Worm (Caenorhabditis elegans) whole organism, L4 larva: Measurements from ENCODE around the gene far-4.
A peak's percentile ranks its signal among the peaks of the same experiment; 100 is the strongest.

ENCODE experiments used
- F37D6.2 ChIP-seq: sonication (generic microtip); optimal IDR thresholded peaks from 2 replicates; lab custom pipeline; 2016; ENCODE audit warnings: mild to moderate bottlenecking, missing genetic modification characterization, missing compliant biosample characterization
- F49E8.2 ChIP-seq: sonication (generic microtip); optimal IDR thresholded peaks from 2 replicates; lab custom pipeline; 2016; ENCODE audit warnings: missing compliant biosample characterization, mild to moderate bottlenecking, missing genetic modification characterization, borderline replicate concordance
- R02D3.7 ChIP-seq: fragments of 150-350 bp; sonication (generic microtip); optimal IDR thresholded peaks from 3 replicates; lab custom pipeline; 2014; ENCODE audit warnings: missing biosample characterization, missing genetic modification characterization
- T20F7.1 ChIP-seq: fragments of 200-800 bp; sonication (Bioruptor generic); optimal IDR thresholded peaks from 2 replicates; lab custom pipeline; 2018; ENCODE audit warnings: mild to moderate bottlenecking, missing genetic modification characterization, missing compliant biosample characterization
- Y48G9A.11 ChIP-seq: fragments of 200-800 bp; sonication (Bioruptor generic); IDR thresholded peaks from 2 replicates; pipeline ENCODE4 v1.3.6; 2022; ENCODE audit warnings: missing genetic modification reagents, missing genetic modification characterization, missing compliant biosample characterization
- Y5F2A.4 ChIP-seq: fragments of 200-800 bp; sonication (Bioruptor generic); optimal IDR thresholded peaks from 2 replicates; lab custom pipeline; 2018; ENCODE audit warnings: mild to moderate bottlenecking, missing genetic modification characterization, missing compliant biosample characterization
- ZK546.5 ChIP-seq, 2 experiments: sonication (generic microtip); optimal IDR thresholded peaks; 2 replicates each; lab custom pipeline; 2017; ENCODE audit warnings: missing biosample characterization in 2 of 2, missing genetic modification characterization in 2 of 2
- attf-4 ChIP-seq: sonication (generic microtip); optimal IDR thresholded peaks from 3 replicates; lab custom pipeline; 2017; ENCODE audit warnings: missing biosample characterization, missing genetic modification characterization
- ceh-82 ChIP-seq: sonication (generic microtip); optimal IDR thresholded peaks from 2 replicates; lab custom pipeline; 2017; ENCODE audit warnings: missing biosample characterization, missing genetic modification characterization
- cey-2 ChIP-seq: sonication (generic microtip); optimal IDR thresholded peaks from 3 replicates; lab custom pipeline; 2017; ENCODE audit warnings: missing genetic modification characterization, mild to moderate bottlenecking, missing compliant biosample characterization, antibody characterized with exemption, borderline replicate concordance; ENCODE audit not compliant: insufficient read depth
- ctbp-1 ChIP-seq: fragments of 200-800 bp; sonication (Bioruptor generic); IDR thresholded peaks from 2 replicates; pipeline ENCODE4 v1.3.6; 2022; ENCODE audit warnings: missing genetic modification reagents, missing genetic modification characterization, missing compliant biosample characterization
- daf-16 ChIP-seq, 3 experiments: sonication (generic microtip); optimal IDR thresholded peaks; 2 replicates each; lab custom pipeline; 2016 to 2017; ENCODE audit warnings: missing genetic modification characterization in 3 of 3, missing genetic modification reagents in 3 of 3, mild to moderate bottlenecking in 2 of 3, missing compliant biosample characterization in 2 of 3, missing biosample characterization in 1 of 3, moderate library complexity in 1 of 3
- dmd-8 ChIP-seq: fragments of 200-800 bp; sonication (Bioruptor generic); IDR thresholded peaks from 2 replicates; pipeline ENCODE4 v1.3.6; 2022; ENCODE audit warnings: missing genetic modification characterization, missing compliant biosample characterization
- dmd-9 ChIP-seq: fragments of 200-800 bp; sonication (Bioruptor generic); IDR thresholded peaks from 2 replicates; pipeline ENCODE4 v1.3.6; 2022; ENCODE audit warnings: missing genetic modification reagents, missing genetic modification characterization, missing compliant biosample characterization
- duxl-1 ChIP-seq: sonication (generic microtip); optimal IDR thresholded peaks from 2 replicates; lab custom pipeline; 2016; ENCODE audit warnings: mild to moderate bottlenecking, missing genetic modification characterization, moderate library complexity, missing compliant biosample characterization; ENCODE audit not compliant: poor library complexity
- fkh-10 ChIP-seq: fragments of 150-350 bp; optimal IDR thresholded peaks from 2 replicates; lab custom pipeline; 2014; ENCODE audit warnings: missing biosample characterization, missing genetic modification reagents, missing genetic modification characterization
- fos-1 ChIP-seq: fragments of 150-350 bp; optimal IDR thresholded peaks from 2 replicates; lab custom pipeline; 2014; ENCODE audit warnings: missing biosample characterization, missing genetic modification characterization
- hif-1 ChIP-seq, 2 experiments: sonication (generic microtip); optimal IDR thresholded peaks; 2 replicates each; lab custom pipeline; 2016 to 2017; ENCODE audit warnings: missing compliant biosample characterization in 2 of 2, missing genetic modification characterization in 2 of 2, missing genetic modification reagents in 2 of 2, missing genotype in 2 of 2, mild to moderate bottlenecking in 1 of 2
- hlh-30 ChIP-seq: sonication (generic microtip); optimal IDR thresholded peaks from 2 replicates; lab custom pipeline; 2017; ENCODE audit warnings: antibody characterized with exemption, mild to moderate bottlenecking, missing genetic modification characterization, missing compliant biosample characterization; ENCODE audit not compliant: insufficient read depth
- jun-1 ChIP-seq: fragments of 150-350 bp; optimal IDR thresholded peaks from 2 replicates; lab custom pipeline; 2014; ENCODE audit warnings: missing biosample characterization, missing genetic modification reagents, missing genetic modification characterization
- lim-7 ChIP-seq: fragments of 200-800 bp; sonication (Bioruptor generic); IDR thresholded peaks from 2 replicates; pipeline ENCODE4 v1.3.6; 2022; ENCODE audit warnings: missing genetic modification characterization, missing compliant biosample characterization
- lin-13 ChIP-seq: fragments of 150-350 bp; optimal IDR thresholded peaks from 2 replicates; lab custom pipeline; 2014; ENCODE audit warnings: missing biosample characterization, missing genetic modification reagents, missing genetic modification characterization
- lin-15B ChIP-seq: fragments of 150-350 bp; sonication (generic microtip); optimal IDR thresholded peaks from 3 replicates; lab custom pipeline; 2014; ENCODE audit warnings: missing biosample characterization, missing genetic modification characterization
- madf-5 ChIP-seq, 2 experiments: fragments of 200-800 bp; sonication (Bioruptor generic); IDR thresholded peaks; 2 replicates each; pipeline ENCODE4 v1.3.6; 2022; ENCODE audit warnings: missing compliant biosample characterization in 2 of 2, missing genetic modification characterization in 2 of 2
- madf-9 ChIP-seq: fragments of 200-800 bp; sonication (Bioruptor generic); conservative IDR thresholded peaks from 2 replicates; pipeline ENCODE4 v1.3.6; 2022; ENCODE audit warnings: missing genetic modification reagents, missing genetic modification characterization, missing compliant biosample characterization
- mdl-1 ChIP-seq, 2 experiments: fragments of 150-350 bp in 1 of 2; sonication (generic microtip) in 1 of 2; optimal IDR thresholded peaks; 2 replicates each; lab custom pipeline; 2014 to 2017; ENCODE audit warnings: missing biosample characterization in 2 of 2, missing genetic modification characterization in 2 of 2
- mdt-29 ChIP-seq: fragments of 200-800 bp; sonication (Bioruptor generic); IDR thresholded peaks from 2 replicates; pipeline ENCODE4 v1.3.6; 2022; ENCODE audit warnings: missing genetic modification reagents, missing genetic modification characterization, missing compliant biosample characterization
- mep-1 ChIP-seq: fragments of 150-350 bp; sonication (generic microtip); optimal IDR thresholded peaks from 3 replicates; lab custom pipeline; 2014; ENCODE audit warnings: missing biosample characterization, missing genetic modification characterization
- nhr-10 ChIP-seq: fragments of 150-350 bp; optimal IDR thresholded peaks from 2 replicates; lab custom pipeline; 2014; ENCODE audit warnings: missing biosample characterization, missing genetic modification characterization
- nhr-102 ChIP-seq: sonication (generic microtip); optimal IDR thresholded peaks from 2 replicates; lab custom pipeline; 2016; ENCODE audit warnings: mild to moderate bottlenecking, missing genetic modification characterization, moderate library complexity, missing compliant biosample characterization
- nhr-11 ChIP-seq: fragments of 150-350 bp; optimal IDR thresholded peaks from 2 replicates; lab custom pipeline; 2014; ENCODE audit warnings: missing biosample characterization, missing genetic modification characterization
- nhr-42 ChIP-seq: fragments of 200-800 bp; sonication (Bioruptor generic); IDR thresholded peaks from 2 replicates; pipeline ENCODE4 v1.3.6; 2022; ENCODE audit warnings: missing genetic modification characterization, missing compliant biosample characterization
- nhr-6 ChIP-seq: fragments of 150-350 bp; optimal IDR thresholded peaks from 2 replicates; lab custom pipeline; 2014; ENCODE audit warnings: missing biosample characterization, missing genetic modification characterization
- nhr-76 ChIP-seq: fragments of 150-350 bp; optimal IDR thresholded peaks from 2 replicates; lab custom pipeline; 2014; ENCODE audit warnings: missing biosample characterization, missing genetic modification characterization
- pha-4 ChIP-seq, 2 experiments: fragments of 150-350 bp in 1 of 2; fragments of 200-800 bp in 1 of 2; sonication (Bioruptor generic) in 1 of 2; IDR thresholded peaks in 1 of 2; optimal IDR thresholded peaks in 1 of 2; 2 replicates each; pipeline versions ENCODE4 v1.3.6 to Lab custom; 2014 to 2022; ENCODE audit warnings: missing genetic modification characterization in 2 of 2, missing genetic modification reagents in 2 of 2, missing biosample characterization in 1 of 2, missing compliant biosample characterization in 1 of 2
- php-3 ChIP-seq: fragments of 200-800 bp; sonication (Bioruptor generic); IDR thresholded peaks from 2 replicates; pipeline ENCODE4 v1.3.6; 2022; ENCODE audit warnings: missing genetic modification reagents, missing genetic modification characterization, missing compliant biosample characterization
- pqm-1 ChIP-seq: sonication (generic microtip); optimal IDR thresholded peaks from 2 replicates; lab custom pipeline; 2017; ENCODE audit warnings: missing biosample characterization, missing genetic modification characterization
- rbr-2 ChIP-seq: sonication (generic microtip); optimal IDR thresholded peaks from 2 replicates; lab custom pipeline; 2016; ENCODE audit warnings: missing genotype, missing genetic modification characterization, missing compliant biosample characterization
- sdz-12 ChIP-seq: fragments of 200-800 bp; sonication (Bioruptor generic); optimal IDR thresholded peaks from 2 replicates; lab custom pipeline; 2018; ENCODE audit warnings: mild to moderate bottlenecking, missing genetic modification characterization, missing compliant biosample characterization
- set-16 ChIP-seq: fragments of 200-800 bp; sonication (Bioruptor generic); IDR thresholded peaks from 2 replicates; pipeline ENCODE4 v1.3.6; 2022; ENCODE audit warnings: missing genetic modification reagents, missing genetic modification characterization, missing compliant biosample characterization
- snpc-4 ChIP-seq: fragments of 150-350 bp; optimal IDR thresholded peaks from 2 replicates; lab custom pipeline; 2014; ENCODE audit warnings: missing biosample characterization, missing genetic modification characterization
- spr-1 ChIP-seq: sonication (generic microtip); optimal IDR thresholded peaks from 2 replicates; lab custom pipeline; 2016; ENCODE audit warnings: mild to moderate bottlenecking, missing genetic modification characterization, missing compliant biosample characterization
- tra-1 ChIP-seq: fragments of 200-800 bp; sonication (Bioruptor generic); IDR thresholded peaks from 2 replicates; pipeline ENCODE4 v1.3.6; 2022; ENCODE audit warnings: missing genetic modification reagents, missing genetic modification characterization, missing compliant biosample characterization
- unc-62 ChIP-seq, 3 experiments: fragments of 150-350 bp in 1 of 3; sonication (generic microtip); optimal IDR thresholded peaks in 2 of 3; peaks in 1 of 3; 1 replicate in 1 of 3; 2 replicates in 2 of 3; lab custom pipeline; 2014 to 2017; ENCODE audit warnings: missing biosample characterization in 3 of 3, missing genetic modification characterization in 3 of 3, missing genetic modification reagents in 3 of 3, missing genotype in 1 of 3
- vab-7 ChIP-seq: fragments of 200-800 bp; sonication (Bioruptor generic); IDR thresholded peaks from 2 replicates; pipeline ENCODE4 v1.3.6; 2022; ENCODE audit warnings: missing genetic modification reagents, missing genetic modification characterization, missing compliant biosample characterization
- zfp-3 ChIP-seq: fragments of 200-800 bp; sonication (Bioruptor generic); conservative IDR thresholded peaks from 2 replicates; pipeline ENCODE4 v1.3.6; 2022; ENCODE audit warnings: missing genetic modification reagents, missing genetic modification characterization, missing compliant biosample characterization
- zip-2 ChIP-seq: fragments of 150-350 bp; optimal IDR thresholded peaks from 2 replicates; lab custom pipeline; 2014; ENCODE audit warnings: missing biosample characterization, missing genetic modification characterization
- ztf-11 ChIP-seq: fragments of 150-350 bp; optimal IDR thresholded peaks from 2 replicates; lab custom pipeline; 2014; ENCODE audit warnings: missing biosample characterization, missing genetic modification characterization
- ztf-7 ChIP-seq: fragments of 150-350 bp; optimal IDR thresholded peaks from 2 replicates; lab custom pipeline; 2014; ENCODE audit warnings: missing biosample characterization, missing genetic modification characterization

far-4 gene

DNA sequence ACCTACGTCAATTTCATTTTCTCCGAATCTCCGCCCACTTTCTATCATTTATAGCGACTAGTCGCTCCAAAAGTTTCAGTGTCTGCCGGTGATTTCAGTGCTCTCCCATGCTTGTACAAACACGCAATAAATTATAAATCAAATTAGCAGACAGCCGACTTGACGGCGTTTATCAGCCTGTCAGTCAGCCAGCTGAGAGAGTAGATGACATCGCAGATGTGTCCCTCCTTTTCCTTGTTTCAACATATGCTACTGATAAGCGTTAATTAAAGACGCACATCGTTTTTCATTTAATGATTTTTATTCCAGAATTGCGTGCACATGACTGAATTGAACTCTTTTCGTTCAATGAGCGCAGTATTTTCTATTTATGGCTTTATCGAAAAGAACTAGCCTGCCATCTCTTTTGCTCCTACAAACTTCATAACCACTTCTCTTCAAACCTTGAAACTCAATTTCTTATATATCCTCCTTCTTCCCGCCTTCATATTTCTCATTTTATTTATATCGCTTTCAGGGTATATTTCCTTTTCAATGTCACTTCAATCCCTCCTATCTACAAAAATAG is 43.8 kb upstream of the far-4 start, which contains the start of gene lap-2:
Gene lap-2, plus strand, starts transcription at position 518 of the 568 bp plus-strand sequence.
- TF ChIP-seq lin-13 (peak; percentile 69), ztf-11 (tag; lab: Kevin White, UChicago) (no peak), dmd-9 (GFP tag; lab: Robert Waterston, UW) (no peak), mdl-1 (tag; optimal IDR thresholded peaks at IDR 0.05; lab: Kevin White, UChicago) (no peak), Y5F2A.4 (GFP tag; lab: Kevin White, UChicago) (no peak), ztf-7 (tag; lab: Kevin White, UChicago) (no peak), set-16 (GFP tag; lab: Robert Waterston, UW) (no peak), rbr-2 (tag; lab: Kevin White, UChicago) (no peak), fos-1 (tag; lab: Kevin White, UChicago) (no peak), spr-1 (tag; lab: Kevin White, UChicago) (no peak), lim-7 (GFP tag; lab: Robert Waterston, UW) (no peak), nhr-102 (tag; lab: Kevin White, UChicago) (peak; percentile 75), F37D6.2 (tag; lab: Kevin White, UChicago) (no peak), vab-7 (no peak), zfp-3 (GFP tag; lab: Robert Waterston, UW) (no peak), ctbp-1 (no peak), Y48G9A.11 (GFP tag; lab: Robert Waterston, UW) (no peak), lin-15B (tag; lab: Kevin White, UChicago) (no peak), madf-9 (GFP tag; lab: Robert Waterston, UW) (no peak), unc-62 (GFP tag; optimal IDR thresholded peaks at IDR 0.05 in 1 of 2; lab: Kevin White, UChicago) (peak in 1 of 2 experiments; percentile 32), unc-62 (tag; optimal IDR thresholded peaks at IDR 0.05; lab: Kevin White, UChicago) (no peak), cey-2 (tag; lab: Kevin White, UChicago) (no peak), nhr-10 (no peak), pha-4 (GFP tag; IDR thresholded peaks at IDR 0.05; lab: Robert Waterston, UW) (no peak; the same call in 1 of the 2 replicates), pha-4 (tag; optimal IDR thresholded peaks at IDR 0.05; lab: Kevin White, UChicago) (no peak), mdt-29 (0 out of 2 replicates have a peak, but pooled peaks have one; percentile 44), duxl-1 (tag; lab: Kevin White, UChicago) (no peak), hlh-30 (peak; percentile 39), nhr-76 (tag; lab: Kevin White, UChicago) (no peak), nhr-6 (tag; lab: Kevin White, UChicago) (peak; percentile 23), F49E8.2 (no peak), snpc-4 (tag; lab: Kevin White, UChicago) (no peak), T20F7.1 (no peak), daf-16 (GFP tag; optimal IDR thresholded peaks at IDR 0.05; lab: Kevin White, UChicago) (peak in 1 of 2 experiments; percentile 47), daf-16 (tag; optimal IDR thresholded peaks at IDR 0.05; lab: Kevin White, UChicago) (peak; percentile 52), php-3 (GFP tag; lab: Robert Waterston, UW) (peak; percentile 97), ZK546.5 (tag; optimal IDR thresholded peaks at IDR 0.05; lab: Kevin White, UChicago) (no peak), sdz-12 (no peak), nhr-11 (no peak), ceh-82 (no peak), dmd-8 (GFP tag; lab: Robert Waterston, UW) (no peak), pqm-1 (tag; lab: Kevin White, UChicago) (peak; percentile 63), hif-1 (tag; optimal IDR thresholded peaks at IDR 0.05; lab: Kevin White, UChicago) (peak in 1 of 2 experiments; percentile 32), zip-2 (tag; lab: Kevin White, UChicago) (no peak), nhr-42 (GFP tag; lab: Robert Waterston, UW) (no peak), mep-1 (tag; lab: Kevin White, UChicago) (no peak), madf-5 (GFP tag; IDR thresholded peaks at IDR 0.05; lab: Robert Waterston, UW) (no peak), fkh-10 (GFP tag; lab: Kevin White, UChicago) (no peak), tra-1 (GFP tag; lab: Robert Waterston, UW) (peak; percentile 96), R02D3.7 (tag; lab: Kevin White, UChicago) (no peak), jun-1 (tag; lab: Kevin White, UChicago) (no peak), attf-4 (tag; lab: Kevin White, UChicago) (no peak)
